Fruit fly (Drosophila melanogaster) whole organism, prepupa: ENCODE data around the gene CG13607.

Experiments used
- CG1621 ChIP-seq: fragments of 200-800 bp; sonication (Bioruptor generic); optimal IDR thresholded peaks from 3 replicates; lab custom pipeline; 2018; ENCODE audit warnings: missing biosample characterization, mild to moderate bottlenecking, missing genetic modification characterization
- CG6808 ChIP-seq: fragments of 200-800 bp; sonication (Bioruptor generic); optimal IDR thresholded peaks from 3 replicates; lab custom pipeline; 2017; ENCODE audit warnings: missing biosample characterization, missing genetic modification characterization, mild to moderate bottlenecking, moderate library complexity, missing genetic modification reagents
- CG6854 ChIP-seq: fragments of 200-800 bp; sonication (Bioruptor generic); optimal IDR thresholded peaks from 2 replicates; lab custom pipeline; 2017; ENCODE audit warnings: missing biosample characterization, mild to moderate bottlenecking, missing genetic modification characterization
- CG7368 ChIP-seq: fragments of 200-800 bp; sonication (Bioruptor generic); optimal IDR thresholded peaks from 3 replicates; lab custom pipeline; 2016; ENCODE audit warnings: missing biosample characterization, missing genetic modification characterization
- Hr38 ChIP-seq: sonication (Bioruptor generic); optimal IDR thresholded peaks from 2 replicates; lab custom pipeline; 2016; ENCODE audit warnings: missing biosample characterization, missing genetic modification characterization
- Lpt ChIP-seq: fragments of 200-800 bp; sonication (Bioruptor generic); optimal IDR thresholded peaks from 3 replicates; lab custom pipeline; 2016; ENCODE audit warnings: missing biosample characterization, missing genetic modification characterization
- Sox102F ChIP-seq: fragments of 200-800 bp; sonication (Bioruptor generic); optimal IDR thresholded peaks from 2 replicates; lab custom pipeline; 2016; ENCODE audit warnings: missing biosample characterization, mild to moderate bottlenecking, missing genetic modification characterization
- acj6 ChIP-seq: fragments of 200-800 bp; sonication (Bioruptor generic); optimal IDR thresholded peaks from 3 replicates; lab custom pipeline; 2016; ENCODE audit warnings: missing biosample characterization, missing genetic modification characterization
- fkh ChIP-seq: fragments of 200-800 bp; sonication (Bioruptor generic); optimal IDR thresholded peaks from 3 replicates; lab custom pipeline; 2017; ENCODE audit warnings: missing biosample characterization, mild to moderate bottlenecking, missing genetic modification characterization, moderate library complexity
- net ChIP-seq: fragments of 200-800 bp; sonication (Bioruptor generic); optimal IDR thresholded peaks from 3 replicates; lab custom pipeline; 2016; ENCODE audit warnings: missing biosample characterization, missing genetic modification characterization
- svp ChIP-seq: fragments of 200-800 bp; sonication (Bioruptor generic); peaks from one replicate; lab custom pipeline; 2016; ENCODE audit warnings: missing biosample characterization, missing genetic modification characterization

DNA sequence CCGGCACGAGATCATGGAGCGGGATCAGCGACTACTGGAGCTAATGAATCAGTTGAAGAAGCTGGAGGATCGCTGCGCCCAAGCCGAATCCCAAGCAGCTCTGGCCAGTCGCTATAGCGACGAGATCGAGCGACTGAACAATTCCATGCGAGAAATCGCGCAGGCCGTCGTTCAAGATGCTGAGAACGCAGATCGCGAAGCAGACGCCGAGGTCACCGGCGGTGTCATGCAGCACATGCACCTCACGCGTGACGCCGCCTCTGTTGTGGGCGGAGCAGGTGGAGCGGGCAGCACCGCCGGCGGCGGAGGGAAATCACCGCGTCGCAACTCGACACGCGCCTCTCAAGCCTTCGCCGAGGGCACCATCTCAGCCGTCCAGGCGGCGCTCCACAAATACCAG is 5.5 kb upstream of the CG13607 start:
- TF ChIP-seq CG6808 (GFP tag; lab: Kevin White, UChicago) (no peak), net (GFP tag; lab: Kevin White, UChicago) (no peak), CG1621 (tag; lab: Kevin White, UChicago) (no peak), fkh (GFP tag; lab: Kevin White, UChicago) (no peak), CG7368 (GFP tag; lab: Kevin White, UChicago) (no peak), Sox102F (no peak), Hr38 (GFP tag; lab: Kevin White, UChicago) (no peak), svp (GFP tag; lab: Kevin White, UChicago) (peak; percentile 91), acj6 (GFP tag; lab: Kevin White, UChicago) (no peak), CG6854 (GFP tag; lab: Kevin White, UChicago) (no peak), Lpt (GFP tag; lab: Kevin White, UChicago) (no peak)
